Fruit fly (Drosophila melanogaster) whole organism, embryonic: ENCODE data around the gene Sas-6.

Source experiments
- Adf1 ChIP-seq: fragments of 200-800 bp; sonication (Bioruptor generic); IDR thresholded peaks from 2 replicates; pipeline ENCODE4 v1.3.6; 2022; ENCODE audit warnings: missing biosample characterization, missing genetic modification characterization
- C15 ChIP-seq: fragments of 200-800 bp; sonication (Bioruptor generic); IDR thresholded peaks from 3 replicates; pipeline ENCODE4 v1.3.6; 2022; ENCODE audit warnings: missing biosample characterization, missing genetic modification characterization
- CG10321 ChIP-seq: fragments of 200-800 bp; sonication (Bioruptor generic); IDR thresholded peaks from 2 replicates; pipeline ENCODE4 v1.3.6; 2022; ENCODE audit warnings: missing biosample characterization, missing genetic modification characterization
- CG10543 ChIP-seq: fragments of 200-800 bp; sonication (Bioruptor generic); optimal IDR thresholded peaks from 3 replicates; lab custom pipeline; 2017; ENCODE audit warnings: missing biosample characterization, mild to moderate bottlenecking, missing genetic modification characterization, moderate library complexity
- CG11504 ChIP-seq: fragments of 200-800 bp; sonication (Bioruptor generic); optimal IDR thresholded peaks from 3 replicates; lab custom pipeline; 2019; ENCODE audit warnings: missing biosample characterization, mild to moderate bottlenecking, missing genetic modification characterization, moderate library complexity
- CG13296 ChIP-seq: fragments of 200-800 bp; sonication (Bioruptor generic); optimal IDR thresholded peaks from 3 replicates; lab custom pipeline; 2018; ENCODE audit warnings: missing biosample characterization, mild to moderate bottlenecking, missing genetic modification characterization
- CG16813 ChIP-seq: fragments of 200-800 bp; sonication (Bioruptor generic); IDR thresholded peaks from 3 replicates; pipeline ENCODE4 v1.3.6; 2022; ENCODE audit warnings: missing biosample characterization, missing genetic modification characterization; ENCODE audit not compliant: partially characterized antibody
- CG16863 ChIP-seq: fragments of 200-800 bp; sonication (Bioruptor generic); optimal IDR thresholded peaks from 3 replicates; lab custom pipeline; 2016; ENCODE audit warnings: missing biosample characterization, missing genetic modification characterization
- CG18262 ChIP-seq: fragments of 200-800 bp; optimal IDR thresholded peaks from 3 replicates; lab custom pipeline; 2019; ENCODE audit warnings: missing biosample characterization, mild to moderate bottlenecking, missing genetic modification characterization, moderate library complexity
- CG2116 ChIP-seq: fragments of 200-800 bp; sonication (Bioruptor generic); optimal IDR thresholded peaks from 3 replicates; lab custom pipeline; 2018; ENCODE audit warnings: missing biosample characterization, mild to moderate bottlenecking, missing genetic modification characterization
- CG3065 ChIP-seq: fragments of 200-800 bp; sonication (Bioruptor generic); optimal IDR thresholded peaks from 2 replicates; lab custom pipeline; 2016; ENCODE audit warnings: missing biosample characterization, missing genetic modification characterization
- CG33557 ChIP-seq: fragments of 200-800 bp; sonication (Bioruptor generic); optimal IDR thresholded peaks from 2 replicates; lab custom pipeline; 2019; ENCODE audit warnings: missing biosample characterization, mild to moderate bottlenecking, missing genetic modification characterization, moderate library complexity
- CG3995 ChIP-seq: fragments of 200-800 bp; sonication (Bioruptor generic); optimal IDR thresholded peaks from 3 replicates; lab custom pipeline; 2016; ENCODE audit warnings: missing biosample characterization, missing genetic modification characterization
- CG4617 ChIP-seq: fragments of 200-800 bp; sonication (Bioruptor generic); optimal IDR thresholded peaks from 3 replicates; lab custom pipeline; 2016; ENCODE audit warnings: missing biosample characterization, missing genetic modification characterization, borderline replicate concordance
- CG4820 ChIP-seq: fragments of 200-800 bp; sonication (Bioruptor generic); optimal IDR thresholded peaks from 3 replicates; lab custom pipeline; 2016; ENCODE audit warnings: missing biosample characterization, missing genetic modification characterization
- CG6175 ChIP-seq: fragments of 200-800 bp; sonication (Bioruptor generic); IDR thresholded peaks from 3 replicates; pipeline ENCODE4 v1.3.6; 2022; ENCODE audit warnings: missing biosample characterization, missing genetic modification characterization
- CG6765 ChIP-seq: fragments of 200-800 bp; sonication (Bioruptor generic); optimal IDR thresholded peaks from 3 replicates; lab custom pipeline; 2017; ENCODE audit warnings: missing biosample characterization, mild to moderate bottlenecking, missing genetic modification characterization
- CG6791 ChIP-seq: fragments of 200-800 bp; sonication (Bioruptor generic); IDR thresholded peaks from 3 replicates; pipeline ENCODE4 v1.3.6; 2022; ENCODE audit warnings: missing biosample characterization, missing genetic modification characterization; ENCODE audit not compliant: partially characterized antibody
- CG7963 ChIP-seq: fragments of 200-800 bp; sonication (Bioruptor generic); IDR thresholded peaks from 3 replicates; pipeline ENCODE4 v1.3.6; 2022; ENCODE audit warnings: missing biosample characterization, missing genetic modification characterization; ENCODE audit not compliant: partially characterized antibody
- CG8944 ChIP-seq: fragments of 200-800 bp; sonication (Bioruptor generic); optimal IDR thresholded peaks from 3 replicates; lab custom pipeline; 2016; ENCODE audit warnings: missing biosample characterization, missing genetic modification characterization
- Doc3 ChIP-seq: fragments of 200-800 bp; sonication (Bioruptor generic); IDR thresholded peaks from 3 replicates; pipeline ENCODE4 v1.3.6; 2022; ENCODE audit warnings: missing biosample characterization, missing genetic modification characterization; ENCODE audit not compliant: partially characterized antibody
- Dref ChIP-seq: fragments of 200-800 bp; sonication (Bioruptor generic); IDR thresholded peaks from 2 replicates; pipeline ENCODE4 v1.3.6; 2022; ENCODE audit warnings: missing biosample characterization, missing genetic modification characterization
- Mrtf ChIP-seq: fragments of 200-800 bp; sonication (Bioruptor generic); IDR thresholded peaks from 3 replicates; pipeline ENCODE4 v1.3.6; 2022; ENCODE audit warnings: missing biosample characterization, missing genetic modification characterization
- NC2α ChIP-seq: fragments of 200-800 bp; sonication (Bioruptor generic); optimal IDR thresholded peaks from 2 replicates; lab custom pipeline; 2016; ENCODE audit warnings: missing biosample characterization, missing genetic modification characterization
- NfI ChIP-seq: fragments of 200-800 bp; sonication (Bioruptor generic); optimal IDR thresholded peaks from 3 replicates; lab custom pipeline; 2018; ENCODE audit warnings: missing biosample characterization, mild to moderate bottlenecking, missing genetic modification characterization, moderate library complexity
- Ssrp ChIP-seq: fragments of 200-800 bp; sonication (Bioruptor generic); optimal IDR thresholded peaks from 2 replicates; lab custom pipeline; 2018; ENCODE audit warnings: missing biosample characterization, mild to moderate bottlenecking, missing genetic modification characterization, moderate library complexity
- Trl ChIP-seq, 3 experiments: fragments of >200 bp in 2 of 3; fragments of 200-800 bp in 1 of 3; sonication (Bioruptor generic) in 1 of 3; optimal IDR thresholded peaks; 2 replicates in 1 of 3; 3 replicates in 2 of 3; lab custom pipeline; 2016 to 2017; ENCODE audit warnings: missing biosample characterization in 1 of 3, missing genetic modification characterization in 1 of 3
- ara ChIP-seq: fragments of 200-800 bp; sonication (Bioruptor generic); IDR thresholded peaks from 2 replicates; pipeline ENCODE4 v1.3.6; 2022; ENCODE audit warnings: missing biosample characterization, missing genetic modification characterization
- ase ChIP-seq: fragments of 200-800 bp; sonication (Bioruptor generic); IDR thresholded peaks from 3 replicates; pipeline ENCODE4 v1.3.6; 2022; ENCODE audit warnings: missing biosample characterization, missing genetic modification characterization
- chinmo ChIP-seq: fragments of 200-800 bp; sonication (Bioruptor generic); IDR thresholded peaks from 4 replicates; pipeline ENCODE4 v1.3.6; 2022; ENCODE audit warnings: missing biosample characterization, missing genetic modification characterization; ENCODE audit not compliant: partially characterized antibody
- ci ChIP-seq: fragments of 200-800 bp; sonication (Bioruptor generic); IDR thresholded peaks from 3 replicates; pipeline ENCODE4 v1.3.6; 2022; ENCODE audit warnings: missing biosample characterization, missing genetic modification characterization
- emc ChIP-seq: fragments of 200-800 bp; sonication (Bioruptor generic); optimal IDR thresholded peaks from 2 replicates; lab custom pipeline; 2016; ENCODE audit warnings: missing biosample characterization, missing genetic modification characterization
- ems ChIP-seq: fragments of 200-800 bp; sonication (Bioruptor generic); optimal IDR thresholded peaks from 3 replicates; lab custom pipeline; 2016; ENCODE audit warnings: missing biosample characterization, missing genetic modification characterization
- gce ChIP-seq: fragments of 200-800 bp; sonication (Bioruptor generic); IDR thresholded peaks from 3 replicates; pipeline ENCODE4 v1.3.6; 2022; ENCODE audit warnings: missing biosample characterization, missing genetic modification characterization
- gfzf ChIP-seq: fragments of 200-800 bp; sonication (Bioruptor generic); optimal IDR thresholded peaks from 2 replicates; lab custom pipeline; 2016; ENCODE audit warnings: missing biosample characterization, mild to moderate bottlenecking, missing genetic modification characterization, moderate library complexity
- jigr1 ChIP-seq: fragments of 200-800 bp; sonication (Bioruptor generic); IDR thresholded peaks from 3 replicates; pipeline ENCODE4 v1.3.6; 2022; ENCODE audit warnings: missing biosample characterization, missing genetic modification characterization
- knrl ChIP-seq: fragments of 200-800 bp; sonication (Bioruptor generic); IDR thresholded peaks from 3 replicates; pipeline ENCODE4 v1.3.6; 2022; ENCODE audit warnings: missing biosample characterization, missing genetic modification characterization; ENCODE audit not compliant: partially characterized antibody
- lab ChIP-seq: fragments of 200-800 bp; sonication (Bioruptor generic); optimal IDR thresholded peaks from 3 replicates; lab custom pipeline; 2017; ENCODE audit warnings: missing biosample characterization, missing genetic modification characterization, mild to moderate bottlenecking, moderate library complexity, missing genetic modification reagents
- lov ChIP-seq, 2 experiments: fragments of 200-800 bp in 1 of 2; fragments of >200 bp in 1 of 2; sonication (Bioruptor generic) in 1 of 2; IDR thresholded peaks in 1 of 2; optimal IDR thresholded peaks in 1 of 2; 2 replicates in 1 of 2; 3 replicates in 1 of 2; pipeline versions ENCODE4 v1.3.6 to Lab custom; 2017 to 2022; ENCODE audit warnings: missing biosample characterization in 1 of 2, missing genetic modification characterization in 1 of 2
- pita ChIP-seq: fragments of 200-800 bp; sonication (Bioruptor generic); optimal IDR thresholded peaks from 2 replicates; lab custom pipeline; 2017; ENCODE audit warnings: missing biosample characterization, mild to moderate bottlenecking, missing genetic modification characterization
- prd ChIP-seq, 3 experiments: fragments of >200 bp in 2 of 3; fragments of 200-800 bp in 1 of 3; sonication (Bioruptor generic) in 1 of 3; optimal IDR thresholded peaks in 2 of 3; IDR thresholded peaks in 1 of 3; 2 replicates in 2 of 3; 3 replicates in 1 of 3; pipeline versions ENCODE4 v1.3.6 to Lab custom; 2017 to 2022; ENCODE audit warnings: missing biosample characterization in 1 of 3, missing genetic modification characterization in 1 of 3
- rib ChIP-seq: fragments of 200-800 bp; sonication (Bioruptor generic); IDR thresholded peaks from 2 replicates; pipeline ENCODE4 v1.3.6; 2022; ENCODE audit warnings: missing biosample characterization, missing genetic modification characterization
- sna ChIP-seq: fragments of 200-800 bp; sonication (Bioruptor generic); IDR thresholded peaks from 2 replicates; pipeline ENCODE4 v1.3.6; 2022; ENCODE audit warnings: missing biosample characterization, missing genetic modification characterization; ENCODE audit not compliant: partially characterized antibody
- sqz ChIP-seq: fragments of 200-800 bp; sonication (Bioruptor generic); optimal IDR thresholded peaks from 3 replicates; lab custom pipeline; 2018; ENCODE audit warnings: missing biosample characterization, mild to moderate bottlenecking, missing genetic modification characterization
- stwl ChIP-seq: fragments of 200-800 bp; sonication (Bioruptor generic); optimal IDR thresholded peaks from 3 replicates; lab custom pipeline; 2018; ENCODE audit warnings: missing biosample characterization, mild to moderate bottlenecking, missing genetic modification characterization, moderate library complexity
- usp ChIP-seq: fragments of >200 bp; optimal IDR thresholded peaks from 2 replicates; lab custom pipeline; 2017; ENCODE audit warnings: missing biosample characterization, missing genetic modification characterization
- vnd ChIP-seq: fragments of 200-800 bp; sonication (Bioruptor generic); IDR thresholded peaks from 3 replicates; pipeline ENCODE4 v1.3.6; 2022; ENCODE audit warnings: missing biosample characterization, missing genetic modification characterization; ENCODE audit not compliant: partially characterized antibody
- zen ChIP-seq: fragments of 200-800 bp; sonication (Bioruptor generic); optimal IDR thresholded peaks from 3 replicates; lab custom pipeline; 2018; ENCODE audit warnings: missing biosample characterization, mild to moderate bottlenecking, missing genetic modification characterization, moderate library complexity

The Sas-6 gene

DNA sequence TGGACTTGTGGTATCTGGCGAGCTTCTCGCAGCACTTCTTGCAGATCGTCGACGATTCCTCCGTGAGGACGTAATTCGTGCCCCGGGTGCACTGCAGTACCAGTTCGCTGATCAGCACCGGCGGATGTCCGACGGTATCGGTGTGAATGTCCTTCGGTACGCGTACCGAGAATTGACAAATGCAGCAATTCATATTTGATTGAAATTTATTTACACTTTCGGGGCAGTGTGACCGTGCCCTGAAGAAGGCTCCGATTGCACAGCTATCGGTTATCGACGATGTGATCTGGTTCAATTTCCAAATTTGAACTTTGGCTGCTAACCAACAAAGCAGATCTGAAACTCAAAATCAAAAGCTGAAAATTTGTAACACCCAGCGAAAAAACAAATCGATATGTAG, 41.5 kb downstream of the Sas-6 start, which contains the start of gene ZIPIC (continued):
- TF ChIP-seq lov (optimal IDR thresholded peaks at IDR 0.05; lab: Kevin White, UChicago) = no peak
- TF ChIP-seq lov (GFP tag; IDR thresholded peaks at IDR 0.05; lab: Robert Waterston, UW) = no peak
- no peak for TF ChIP-seq CG13296 (GFP tag; lab: Kevin White, UChicago)
- peak; percentile 84 for TF ChIP-seq CG4617 (GFP tag; lab: Kevin White, UChicago)
- TF ChIP-seq gfzf (GFP tag; lab: Kevin White, UChicago) = peak; percentile 50
- no peak for TF ChIP-seq CG10543 (GFP tag; lab: Kevin White, UChicago)
- 0 out of 3 replicates have a peak, but pooled peaks have one; percentile 7 for TF ChIP-seq CG7963 (GFP tag; lab: Robert Waterston, UW)
- no peak for TF ChIP-seq usp
- no peak for TF ChIP-seq ase (GFP tag; lab: Robert Waterston, UW)
- TF ChIP-seq ems (GFP tag; lab: Kevin White, UChicago) = no peak
- TF ChIP-seq sna = peak; percentile 61; the same call in 1 of the 2 replicates
- peak; percentile 67 for TF ChIP-seq CG6791 (GFP tag; lab: Robert Waterston, UW)
- TF ChIP-seq gce (GFP tag; lab: Robert Waterston, UW) = no peak
- TF ChIP-seq NfI (GFP tag; lab: Kevin White, UChicago) = no peak
- peak; percentile 56; the same call in 2 of the 3 replicates for TF ChIP-seq CG16813 (GFP tag; lab: Robert Waterston, UW)
- TF ChIP-seq CG8944 (GFP tag; lab: Kevin White, UChicago) = no peak
- TF ChIP-seq ci (GFP tag; lab: Robert Waterston, UW) = 0 out of 3 replicates have a peak, but pooled peaks have one; percentile 6
- no peak for TF ChIP-seq CG18262 (tag; lab: Kevin White, UChicago)
- no peak for TF ChIP-seq NC2α (GFP tag; lab: Kevin White, UChicago)
- TF ChIP-seq sqz = no peak
- TF ChIP-seq CG6175 = no peak
- TF ChIP-seq Adf1 (GFP tag; lab: Robert Waterston, UW) = no peak
- no peak for TF ChIP-seq CG16863
- TF ChIP-seq CG11504 (tag; lab: Kevin White, UChicago) = no peak
- peak; percentile 65 for TF ChIP-seq stwl
- peak; percentile 36; the same call in 1 of the 3 replicates for TF ChIP-seq knrl (GFP tag; lab: Robert Waterston, UW)
- no peak for TF ChIP-seq CG3065
- TF ChIP-seq C15 (GFP tag; lab: Robert Waterston, UW) = no peak
- TF ChIP-seq chinmo = peak; percentile 44; the same call in 1 of the 4 replicates
- TF ChIP-seq pita (GFP tag; lab: Kevin White, UChicago) = no peak
- no peak for TF ChIP-seq Mrtf (GFP tag; lab: Robert Waterston, UW)

DNA sequence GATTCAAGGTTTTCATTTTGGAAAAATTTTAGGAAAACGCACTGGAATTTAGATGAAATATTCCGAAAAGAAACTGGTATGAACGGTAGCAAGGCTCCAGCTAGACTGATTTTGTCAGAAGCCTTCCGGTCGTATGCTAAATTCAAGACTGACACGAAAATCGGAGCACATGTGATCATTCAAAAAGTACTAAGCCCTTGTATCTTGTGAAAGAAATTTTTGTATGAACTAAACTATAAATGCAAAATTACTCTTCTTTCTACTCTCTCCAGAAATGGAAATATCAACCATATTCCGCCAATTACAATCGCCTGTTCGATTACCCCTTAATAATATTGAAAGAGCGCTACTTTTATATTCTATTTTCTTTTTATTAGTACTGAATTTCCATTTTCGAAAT, 42.5 kb downstream of the Sas-6 start, which contains the start of gene ocn:
Gene ocn, minus strand, starts transcription at position 101 of the 400 bp plus-strand sequence.
- TF ChIP-seq CG10321 (GFP tag; lab: Robert Waterston, UW) (no peak), vnd (GFP tag; lab: Robert Waterston, UW) (no peak), emc (GFP tag; lab: Kevin White, UChicago) (no peak), Doc3 (GFP tag; lab: Robert Waterston, UW) (0 out of 3 replicates have a peak, but pooled peaks have one; percentile 6), ara (no peak), Trl (optimal IDR thresholded peaks at IDR 0.05; lab: Kevin White, UChicago) (no peak), Trl (GFP tag; optimal IDR thresholded peaks at IDR 0.05; lab: Kevin White, UChicago) (no peak), CG3995 (GFP tag; lab: Kevin White, UChicago) (no peak)

DNA sequence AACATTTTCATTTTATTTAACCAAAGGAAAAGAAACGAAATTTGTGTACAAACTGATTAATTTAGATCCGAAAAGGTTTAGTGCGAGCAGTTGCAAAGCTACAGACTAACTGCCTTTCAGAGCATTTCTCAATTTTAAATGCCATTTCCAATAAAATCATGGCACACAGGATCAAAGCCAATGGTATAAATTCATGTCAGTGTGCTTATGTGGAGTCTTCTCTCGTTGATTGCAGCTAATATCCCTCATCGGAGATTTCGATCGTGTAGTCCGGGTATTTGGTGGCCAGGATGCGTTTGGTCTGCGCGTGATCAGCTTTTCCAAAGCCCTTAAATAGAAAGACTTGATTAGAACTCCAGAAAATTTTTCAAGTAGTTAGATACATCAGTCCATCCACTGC, 43.5 kb downstream of the Sas-6 start, which contains the start of gene janB:
Gene janB, minus strand, starts transcription at position 101 of the 400 bp plus-strand sequence.
- TF ChIP-seq Ssrp (tag; lab: Kevin White, UChicago) (no peak), CG4820 (GFP tag; lab: Kevin White, UChicago) (no peak), CG6765 (no peak), jigr1 (GFP tag; lab: Robert Waterston, UW) (no peak), CG33557 (no peak), rib (GFP tag; lab: Robert Waterston, UW) (no peak), lab (GFP tag; lab: Kevin White, UChicago) (no peak), gce (GFP tag; lab: Robert Waterston, UW) (no peak), CG2116 (no peak), Dref (GFP tag; lab: Robert Waterston, UW) (no peak), prd (optimal IDR thresholded peaks at IDR 0.05; lab: Kevin White, UChicago) (no peak), prd (GFP tag; IDR thresholded peaks at IDR 0.05; lab: Robert Waterston, UW) (no peak), zen (tag; lab: Kevin White, UChicago) (no peak)
